Fruit fly (Drosophila melanogaster): ENCODE data around the gene yata.

The yata gene

dm6 chr3R:29736678-29737093 is 12.3 kb upstream of the yata start, which contains the start of the genes CG7601 and CIA30 (continued):
- TF ChIP-seq HLH54F (GFP tag; optimal IDR thresholded peaks at IDR 0.05) = peak; percentile 99
- peak; percentile 98 for TF ChIP-seq ERR (GFP tag; optimal IDR thresholded peaks at IDR 0.05)
- peak; percentile 100 for TF ChIP-seq Ptx1 (GFP tag; IDR thresholded peaks at IDR 0.05)
- no peak for TF ChIP-seq sna (GFP tag; IDR thresholded peaks at IDR 0.05; ENCODE audit: partially characterized antibody)
- TF ChIP-seq Xbp1 (GFP tag; optimal IDR thresholded peaks at IDR 0.05) = peak; percentile 99
- TF ChIP-seq CG9817 (tag; optimal IDR thresholded peaks at IDR 0.05) = peak; percentile 99
- peak; percentile 35; the same call in 1 of the 2 replicates for TF ChIP-seq unc-4 (GFP tag; IDR thresholded peaks at IDR 0.05; ENCODE audit: partially characterized antibody)
- TF ChIP-seq CG8478 (optimal IDR thresholded peaks at IDR 0.05) = no peak
- peak; percentile 98 for TF ChIP-seq CG12942 (GFP tag; optimal IDR thresholded peaks at IDR 0.05)
- peak; percentile 94 for TF ChIP-seq cato (GFP tag; optimal IDR thresholded peaks at IDR 0.05; ENCODE audit: borderline replicate concordance)
- TF ChIP-seq CG11560 (tag; IDR thresholded peaks at IDR 0.05) = peak; percentile 97
- TF ChIP-seq esg (GFP tag; conservative IDR thresholded peaks at IDR 0.05) = peak; percentile 100
- TF ChIP-seq sim (GFP tag; IDR thresholded peaks at IDR 0.05) = peak; percentile 99
- peak; percentile 92 for TF ChIP-seq CG6654 (GFP tag; optimal IDR thresholded peaks at IDR 0.05)
- TF ChIP-seq CG2199 (GFP tag; IDR thresholded peaks at IDR 0.05) = peak; percentile 100
- TF ChIP-seq Dek (tag; optimal IDR thresholded peaks at IDR 0.05) = peak; percentile 98
- TF ChIP-seq CG8281 (tag; optimal IDR thresholded peaks at IDR 0.05) = peak; percentile 94
- TF ChIP-seq jumu (GFP tag; optimal IDR thresholded peaks at IDR 0.05) = peak; percentile 99
- TF ChIP-seq aop (GFP tag; IDR thresholded peaks at IDR 0.05) = peak; percentile 100
- peak; percentile 100 for TF ChIP-seq CG3847 (GFP tag; IDR thresholded peaks at IDR 0.05)
- peak; percentile 94 for TF ChIP-seq Neu2 (GFP tag; optimal IDR thresholded peaks at IDR 0.05; ENCODE audit: borderline replicate concordance)
- peak; percentile 97 for TF ChIP-seq emc (GFP tag; optimal IDR thresholded peaks at IDR 0.05)
- TF ChIP-seq sima (GFP tag; optimal IDR thresholded peaks at IDR 0.05) = peak; percentile 97
- peak; percentile 98 for TF ChIP-seq CG9609 (GFP tag; optimal IDR thresholded peaks at IDR 0.05)
- no peak for TF ChIP-seq CG10431 (GFP tag; optimal IDR thresholded peaks at IDR 0.05)
- peak; percentile 93 for TF ChIP-seq CG15514 (GFP tag; optimal IDR thresholded peaks at IDR 0.05)
- TF ChIP-seq ssp (GFP tag; IDR thresholded peaks at IDR 0.05) = peak; percentile 98
- TF ChIP-seq pzg (GFP tag; optimal IDR thresholded peaks at IDR 0.05) = peak; percentile 73
- peak; percentile 96 for TF ChIP-seq Spps (tag; optimal IDR thresholded peaks at IDR 0.05)
- TF ChIP-seq lmd (GFP tag; IDR thresholded peaks at IDR 0.05) = peak; percentile 100
- peak; percentile 95 to 98 for TF ChIP-seq Hr51 (GFP tag; optimal IDR thresholded peaks at IDR 0.05)
- peak; percentile 97 for TF ChIP-seq CG13296 (GFP tag; optimal IDR thresholded peaks at IDR 0.05)
- peak; percentile 98 for TF ChIP-seq pho (GFP tag; optimal IDR thresholded peaks at IDR 0.05)
- peak; percentile 100 for TF ChIP-seq Gug (GFP tag; IDR thresholded peaks at IDR 0.05)
- TF ChIP-seq CG11398 (GFP tag; optimal IDR thresholded peaks at IDR 0.05) = peak; percentile 96
- TF ChIP-seq CG8388 (GFP tag; optimal IDR thresholded peaks at IDR 0.05) = peak; percentile 96
- TF ChIP-seq odd (GFP tag; optimal IDR thresholded peaks at IDR 0.05) = peak; percentile 89
- peak; percentile 98 for TF ChIP-seq CG1602 (GFP tag; optimal IDR thresholded peaks at IDR 0.05)
- TF ChIP-seq HLH3B (GFP tag; IDR thresholded peaks at IDR 0.05) = peak; percentile 100
- TF ChIP-seq Hmr (GFP tag; optimal IDR thresholded peaks at IDR 0.05) = peak; percentile 98
- TF ChIP-seq B-H2 (GFP tag; optimal IDR thresholded peaks at IDR 0.05) = peak; percentile 98
- peak; percentile 98 for TF ChIP-seq shn (GFP tag; optimal IDR thresholded peaks at IDR 0.05)
- TF ChIP-seq HmgD (GFP tag; optimal IDR thresholded peaks at IDR 0.05) = peak; percentile 97
- TF ChIP-seq ap (GFP tag; IDR thresholded peaks at IDR 0.05) = peak; percentile 100
- peak; percentile 99 for TF ChIP-seq onecut (GFP tag; IDR thresholded peaks at IDR 0.05)
- TF ChIP-seq da (GFP tag; optimal IDR thresholded peaks at IDR 0.05) = peak; percentile 94
- peak; percentile 100 for TF ChIP-seq NFAT (GFP tag; IDR thresholded peaks at IDR 0.05)
- peak; percentile 99 for TF ChIP-seq bab2 (GFP tag; optimal IDR thresholded peaks at IDR 0.05)
- peak; percentile 98 for TF ChIP-seq CG9437 (GFP tag; optimal IDR thresholded peaks at IDR 0.05)
- TF ChIP-seq CG15696 (tag; optimal IDR thresholded peaks at IDR 0.05) = peak; percentile 99
- peak; percentile 99 for TF ChIP-seq CG4424 (GFP tag; optimal IDR thresholded peaks at IDR 0.05)

All from whole organism, embryonic.